Fruit fly (Drosophila melanogaster) whole organism, wandering third instar larva: ENCODE data around the gene CG32189.

ENCODE experiments used
- Abd-B ChIP-seq: fragments of >200 bp; optimal IDR thresholded peaks from 2 replicates; lab custom pipeline; 2017; ENCODE audit warnings: missing biosample characterization, missing genetic modification characterization
- CG32264 ChIP-seq: fragments of 200-800 bp; sonication (Bioruptor generic); optimal IDR thresholded peaks from 2 replicates; lab custom pipeline; 2016; ENCODE audit warnings: missing biosample characterization, missing genetic modification characterization
- CG9705 ChIP-seq: fragments of 200-800 bp; sonication (Bioruptor generic); optimal IDR thresholded peaks from 2 replicates; lab custom pipeline; 2018; ENCODE audit warnings: missing biosample characterization, mild to moderate bottlenecking, missing genetic modification characterization
- CrebA ChIP-seq: fragments of 200-800 bp; sonication (Bioruptor generic); optimal IDR thresholded peaks from 2 replicates; lab custom pipeline; 2016; ENCODE audit warnings: missing biosample characterization, mild to moderate bottlenecking, missing genetic modification characterization, borderline replicate concordance
- Dfd ChIP-seq: fragments of >200 bp; optimal IDR thresholded peaks from 2 replicates; lab custom pipeline; 2017; ENCODE audit warnings: missing biosample characterization, missing genetic modification characterization
- Dif ChIP-seq: fragments of 200-275, 200-300 bp; sonication (Bioruptor generic); optimal IDR thresholded peaks from 2 replicates; lab custom pipeline; 2018; ENCODE audit warnings: missing biosample characterization, missing genetic modification characterization; ENCODE audit not compliant: partially characterized antibody
- GATAd ChIP-seq: sonication (Bioruptor generic); optimal IDR thresholded peaks from 2 replicates; lab custom pipeline; 2016; ENCODE audit warnings: missing biosample characterization, missing genetic modification characterization
- HLH106 ChIP-seq: fragments of 200-800 bp; optimal IDR thresholded peaks from 3 replicates; lab custom pipeline; 2019; ENCODE audit warnings: missing biosample characterization, mild to moderate bottlenecking, missing genetic modification characterization, moderate library complexity
- Hnf4 ChIP-seq: fragments of 200-800 bp; sonication (Bioruptor generic); optimal IDR thresholded peaks from 2 replicates; lab custom pipeline; 2016; ENCODE audit warnings: missing biosample characterization, mild to moderate bottlenecking, missing genetic modification characterization
- Hr78 ChIP-seq: fragments of >200 bp; optimal IDR thresholded peaks from 2 replicates; lab custom pipeline; 2017; ENCODE audit warnings: missing biosample characterization, missing genetic modification characterization
- Hr83 ChIP-seq: fragments of 200-300 bp; sonication (Bioruptor generic); optimal IDR thresholded peaks from 2 replicates; lab custom pipeline; 2016; ENCODE audit warnings: missing biosample characterization, mild to moderate bottlenecking, missing genetic modification characterization, moderate library complexity; ENCODE audit not compliant: poor library complexity, severe bottlenecking
- Jra ChIP-seq: sonication (Bioruptor generic); optimal IDR thresholded peaks from 2 replicates; lab custom pipeline; 2016; ENCODE audit warnings: missing biosample characterization, missing genetic modification characterization
- Mio ChIP-seq: sonication (Bioruptor generic); optimal IDR thresholded peaks from 2 replicates; lab custom pipeline; 2016; ENCODE audit warnings: missing biosample characterization, missing genetic modification characterization
- Myc ChIP-seq: fragments of >200 bp; optimal IDR thresholded peaks from 2 replicates; lab custom pipeline; 2017
- N ChIP-seq: fragments of >200 bp; optimal IDR thresholded peaks from 2 replicates; lab custom pipeline; 2018; ENCODE audit warnings: missing biosample characterization, missing external identifiers, missing genetic modification characterization
- OdsH ChIP-seq: fragments of 200-800 bp; sonication (Bioruptor generic); optimal IDR thresholded peaks from 2 replicates; lab custom pipeline; 2016; ENCODE audit warnings: missing biosample characterization, mild to moderate bottlenecking, missing genetic modification characterization
- Rel ChIP-seq, 2 experiments: fragments of 200-800 bp; sonication (Bioruptor generic) in 1 of 2; optimal IDR thresholded peaks; 2 replicates in 1 of 2; 3 replicates in 1 of 2; lab custom pipeline; 2016 to 2019; ENCODE audit warnings: mild to moderate bottlenecking in 2 of 2, missing biosample characterization in 2 of 2, missing genetic modification characterization in 2 of 2, moderate library complexity in 1 of 2
- Sp1 ChIP-seq: fragments of 200-800 bp; sonication (Bioruptor generic); optimal IDR thresholded peaks from 3 replicates; lab custom pipeline; 2019; ENCODE audit warnings: missing biosample characterization, mild to moderate bottlenecking, missing genetic modification characterization, moderate library complexity
- Vsx2 ChIP-seq: fragments of 200-300, 225-300 bp; sonication (Bioruptor generic); optimal IDR thresholded peaks from 2 replicates; lab custom pipeline; 2018; ENCODE audit warnings: missing biosample characterization, missing genetic modification characterization; ENCODE audit not compliant: partially characterized antibody
- br ChIP-seq: fragments of 200-800 bp; sonication (Bioruptor generic); optimal IDR thresholded peaks from 2 replicates; lab custom pipeline; 2016; ENCODE audit warnings: missing biosample characterization, missing genetic modification characterization
- brk ChIP-seq: fragments of 200-800 bp; sonication (Bioruptor generic); optimal IDR thresholded peaks from 2 replicates; lab custom pipeline; 2016; ENCODE audit warnings: missing biosample characterization, mild to moderate bottlenecking, missing genetic modification characterization
- dl ChIP-seq, 2 experiments: fragments of 175-275, 200-275 bp in 1 of 2; fragments of 200-275 bp in 1 of 2; sonication (Bioruptor generic); optimal IDR thresholded peaks; lab custom pipeline; 2018; ENCODE audit warnings: mild to moderate bottlenecking in 2 of 2, missing biosample characterization in 2 of 2, missing genetic modification characterization in 2 of 2, moderate library complexity in 2 of 2; ENCODE audit not compliant: partially characterized antibody in 2 of 2, insufficient read depth in 1 of 2
- dmrt93B ChIP-seq: fragments of 200-800 bp; sonication (Bioruptor generic); optimal IDR thresholded peaks from 2 replicates; lab custom pipeline; 2018; ENCODE audit warnings: missing biosample characterization, mild to moderate bottlenecking, missing genetic modification characterization
- dsf ChIP-seq: sonication (Bioruptor generic); optimal IDR thresholded peaks from 2 replicates; lab custom pipeline; 2016; ENCODE audit warnings: missing biosample characterization, missing genetic modification characterization, borderline replicate concordance
- ey ChIP-seq: fragments of 200-800 bp; sonication (Bioruptor generic); optimal IDR thresholded peaks from 2 replicates; lab custom pipeline; 2016; ENCODE audit warnings: missing biosample characterization, missing genetic modification characterization
- foxo ChIP-seq, 2 experiments: fragments of 200-800 bp; sonication (Bioruptor generic); optimal IDR thresholded peaks; 2 replicates in 1 of 2; 3 replicates in 1 of 2; lab custom pipeline; 2016 to 2017; ENCODE audit warnings: missing biosample characterization in 2 of 2, missing genetic modification characterization in 2 of 2
- fru ChIP-seq: fragments of 200-800 bp; sonication (Bioruptor generic); optimal IDR thresholded peaks from 3 replicates; lab custom pipeline; 2016; ENCODE audit warnings: missing biosample characterization, mild to moderate bottlenecking, missing genetic modification characterization
- h ChIP-seq: fragments of 200-800 bp; sonication (Bioruptor generic); optimal IDR thresholded peaks from 3 replicates; lab custom pipeline; 2016; ENCODE audit warnings: missing biosample characterization, mild to moderate bottlenecking, missing genetic modification characterization
- jim ChIP-seq: fragments of 175-275, 200-325 bp; sonication (Bioruptor generic); optimal IDR thresholded peaks from 2 replicates; lab custom pipeline; 2016; ENCODE audit warnings: missing biosample characterization, mild to moderate bottlenecking, missing genetic modification characterization
- lola ChIP-seq: fragments of >200 bp; optimal IDR thresholded peaks from 2 replicates; lab custom pipeline; 2017; ENCODE audit warnings: missing biosample characterization, missing genetic modification characterization
- pan ChIP-seq: fragments of >200 bp; optimal IDR thresholded peaks from 2 replicates; lab custom pipeline; 2017
- psq ChIP-seq: fragments of 200-800 bp; sonication (Bioruptor generic); optimal IDR thresholded peaks from 3 replicates; lab custom pipeline; 2017; ENCODE audit warnings: missing biosample characterization, mild to moderate bottlenecking, missing genetic modification characterization, moderate library complexity
- rgr ChIP-seq: fragments of 200-800 bp; sonication (Bioruptor generic); optimal IDR thresholded peaks from 3 replicates; lab custom pipeline; 2016; ENCODE audit warnings: missing biosample characterization, mild to moderate bottlenecking, missing genetic modification characterization
- sage ChIP-seq: fragments of 200-800 bp; sonication (Bioruptor generic); optimal IDR thresholded peaks from 2 replicates; lab custom pipeline; 2016; ENCODE audit warnings: missing biosample characterization, mild to moderate bottlenecking, missing genetic modification characterization
- sv ChIP-seq: fragments of 200-800 bp; sonication (Bioruptor generic); optimal IDR thresholded peaks from 3 replicates; lab custom pipeline; 2016; ENCODE audit warnings: missing biosample characterization, missing genetic modification characterization
- tai ChIP-seq: sonication (Bioruptor generic); optimal IDR thresholded peaks from 2 replicates; lab custom pipeline; 2016; ENCODE audit warnings: missing biosample characterization, missing genetic modification characterization
- usp ChIP-seq: fragments of >200 bp; optimal IDR thresholded peaks from 2 replicates; lab custom pipeline; 2017; ENCODE audit warnings: missing biosample characterization, missing genetic modification characterization
- woc ChIP-seq: sonication (Bioruptor generic); optimal IDR thresholded peaks from 2 replicates; lab custom pipeline; 2016; ENCODE audit warnings: missing biosample characterization, mild to moderate bottlenecking, missing genetic modification characterization

The CG32189 gene

dm6 chr3L:17804511-17804910 is 30.5 kb downstream of the CG32189 start, which contains the start of gene ais:
Gene ais (minus strand): TSS chr3L:17804715.
- TF ChIP-seq dsf (GFP tag; lab: Kevin White, UChicago) (no peak), Myc (peak; percentile 61), dl (GFP tag; optimal IDR thresholded peaks at IDR 0.05; lab: Kevin White, UChicago; ENCODE audit: insufficient read depth in 1 of 2, partially characterized antibody in 2 of 2) (no peak), GATAd (GFP tag; lab: Kevin White, UChicago) (no peak), Vsx2 (GFP tag; lab: Kevin White, UChicago) (no peak), CG9705 (GFP tag; lab: Kevin White, UChicago) (no peak), psq (peak; percentile 3), OdsH (GFP tag; lab: Kevin White, UChicago) (no peak), foxo (GFP tag; optimal IDR thresholded peaks at IDR 0.05; lab: Kevin White, UChicago) (peak in 1 of 2 experiments; percentile 44), rgr (GFP tag; lab: Kevin White, UChicago) (peak; percentile 36), CrebA (GFP tag; lab: Kevin White, UChicago) (no peak), fru (GFP tag; lab: Kevin White, UChicago) (no peak)
- TF ChIP-seq, all 38 proteins: peak for 4

- no peak for TF ChIP-seq Hr78 (GFP tag; lab: Kevin White, UChicago)
- no peak for TF ChIP-seq brk
- no peak for TF ChIP-seq Abd-B
- TF ChIP-seq Hr83 (GFP tag; lab: Kevin White, UChicago) = peak; percentile 70
- no peak for TF ChIP-seq CG32264 (GFP tag; lab: Kevin White, UChicago)
- TF ChIP-seq GATAd (GFP tag; lab: Kevin White, UChicago) = peak; percentile 26
- no peak for TF ChIP-seq Rel (GFP tag; optimal IDR thresholded peaks at IDR 0.05; lab: Kevin White, UChicago)
- peak; percentile 94 for TF ChIP-seq Rel (tag; optimal IDR thresholded peaks at IDR 0.05; lab: Kevin White, UChicago)
- TF ChIP-seq Myc = peak; percentile 85
- no peak for TF ChIP-seq dl (GFP tag; optimal IDR thresholded peaks at IDR 0.05; lab: Kevin White, UChicago; ENCODE audit: insufficient read depth in 1 of 2, partially characterized antibody in 2 of 2)
- peak; percentile 26 for TF ChIP-seq sv (GFP tag; lab: Kevin White, UChicago)
- no peak for TF ChIP-seq dsf (GFP tag; lab: Kevin White, UChicago)
- TF ChIP-seq pan (lab: Kevin White, UChicago) = no peak
- no peak for TF ChIP-seq OdsH (GFP tag; lab: Kevin White, UChicago)
- TF ChIP-seq br (GFP tag; lab: Kevin White, UChicago) = peak; percentile 1
- no peak for TF ChIP-seq Dfd (GFP tag; lab: Kevin White, UChicago)
- TF ChIP-seq fru (GFP tag; lab: Kevin White, UChicago) = peak; percentile 18
- TF ChIP-seq lola (GFP tag; lab: Kevin White, UChicago) = no peak
- peak in 1 of 2 experiments; percentile 46 for TF ChIP-seq foxo (GFP tag; optimal IDR thresholded peaks at IDR 0.05; lab: Kevin White, UChicago)
- no peak for TF ChIP-seq Jra (GFP tag; lab: Kevin White, UChicago)
- TF ChIP-seq usp = no peak
- TF ChIP-seq woc (GFP tag; lab: Kevin White, UChicago) = peak; percentile 93
- TF ChIP-seq CG9705 (GFP tag; lab: Kevin White, UChicago) = peak; percentile 27
- TF ChIP-seq Sp1 (GFP tag; lab: Kevin White, UChicago) = no peak
- no peak for TF ChIP-seq Hnf4 (GFP tag; lab: Kevin White, UChicago)
- TF ChIP-seq sage (GFP tag; lab: Kevin White, UChicago) = no peak
- no peak for TF ChIP-seq Vsx2 (GFP tag; lab: Kevin White, UChicago)
- no peak for TF ChIP-seq HLH106 (tag; lab: Kevin White, UChicago)
- TF ChIP-seq jim = peak; percentile 5
- TF ChIP-seq N = no peak
- peak; percentile 55 for TF ChIP-seq h (GFP tag; lab: Kevin White, UChicago)
- TF ChIP-seq dmrt93B (GFP tag; lab: Kevin White, UChicago) = no peak
- TF ChIP-seq tai (GFP tag; lab: Kevin White, UChicago) = no peak
- TF ChIP-seq ey (GFP tag; lab: Kevin White, UChicago) = no peak
- TF ChIP-seq CrebA (GFP tag; lab: Kevin White, UChicago) = peak; percentile 25
- TF ChIP-seq rgr (GFP tag; lab: Kevin White, UChicago) = peak; percentile 54
- no peak for TF ChIP-seq psq
- TF ChIP-seq Mio (GFP tag; lab: Kevin White, UChicago) = no peak
- no peak for TF ChIP-seq Dif (GFP tag; lab: Kevin White, UChicago)
- TF ChIP-seq, all 38 proteins: peak for 14
Observed at dm6 chr3L:17802107-17802506, 32.9 kb downstream of the CG32189 start, which contains the start of gene NUCB1. Gene NUCB1 (minus strand): TSS chr3L:17802279.
